Worm (Caenorhabditis elegans) whole organism, L1 larva: ENCODE measurements around the gene F27B10.1.

Source experiments
- blmp-1 ChIP-seq: fragments of 150-350 bp; optimal IDR thresholded peaks from 2 replicates; lab custom pipeline; 2014; ENCODE audit warnings: missing biosample characterization, missing genetic modification characterization
- fkh-10 ChIP-seq: sonication (generic microtip); optimal IDR thresholded peaks from 2 replicates; lab custom pipeline; 2017; ENCODE audit warnings: missing biosample characterization, missing genetic modification reagents, missing genetic modification characterization
- lin-15B ChIP-seq: fragments of 150-350 bp; sonication (generic microtip); optimal IDR thresholded peaks from 3 replicates; lab custom pipeline; 2014; ENCODE audit warnings: missing biosample characterization, missing genetic modification characterization
- lin-35 ChIP-seq, 2 experiments: fragments of 150-350 bp; optimal IDR thresholded peaks; 2 replicates each; lab custom pipeline; 2014; ENCODE audit warnings: missing biosample characterization in 2 of 2, missing genetic modification characterization in 2 of 2, missing genetic modification reagents in 2 of 2
- lin-39 ChIP-seq: fragments of 150-350 bp; optimal IDR thresholded peaks from 2 replicates; lab custom pipeline; 2014; ENCODE audit warnings: missing biosample characterization, missing genetic modification reagents, missing genetic modification characterization

- TF ChIP-seq fkh-10 (GFP tag; lab: Kevin White, UChicago) = no peak
- TF ChIP-seq lin-15B (tag; lab: Kevin White, UChicago) = no peak
- no peak for TF ChIP-seq lin-35 (GFP tag; optimal IDR thresholded peaks at IDR 0.05; lab: Kevin White, UChicago)
- TF ChIP-seq lin-39 (tag; lab: Kevin White, UChicago) = no peak
- no peak for TF ChIP-seq blmp-1 (tag; lab: Kevin White, UChicago)
Observed at ce11 chrV:7103247-7103646, 30.8 kb downstream of the F27B10.1 start, which contains the start of gene odr-2.
